Worm (Caenorhabditis elegans) whole organism, L4 larva: ENCODE data around the gene gcy-5.

Experiments
- ceh-32 ChIP-seq: sonication (generic microtip); optimal IDR thresholded peaks from 2 replicates; lab custom pipeline; 2016; ENCODE audit warnings: mild to moderate bottlenecking, missing genetic modification characterization, missing compliant biosample characterization; ENCODE audit not compliant: poor library complexity
- daf-8 ChIP-seq: fragments of 200-800 bp; sonication (Bioruptor generic); IDR thresholded peaks from 2 replicates; pipeline ENCODE4 v1.3.6; 2022; ENCODE audit warnings: missing genetic modification characterization, missing compliant biosample characterization
- egl-27 ChIP-seq: sonication (generic microtip); optimal IDR thresholded peaks from 3 replicates; lab custom pipeline; 2017; ENCODE audit warnings: missing biosample characterization, missing genetic modification reagents, missing genetic modification characterization
- fos-1 ChIP-seq: fragments of 150-350 bp; optimal IDR thresholded peaks from 2 replicates; lab custom pipeline; 2014; ENCODE audit warnings: missing biosample characterization, missing genetic modification characterization
- lim-7 ChIP-seq: fragments of 200-800 bp; sonication (Bioruptor generic); IDR thresholded peaks from 2 replicates; pipeline ENCODE4 v1.3.6; 2022; ENCODE audit warnings: missing genetic modification characterization, missing compliant biosample characterization
- lin-15B ChIP-seq: fragments of 150-350 bp; sonication (generic microtip); optimal IDR thresholded peaks from 3 replicates; lab custom pipeline; 2014; ENCODE audit warnings: missing biosample characterization, missing genetic modification characterization
- lsy-2 ChIP-seq, 2 experiments: fragments of 150-350 bp in 1 of 2; sonication (generic microtip) in 1 of 2; optimal IDR thresholded peaks; 2 replicates each; lab custom pipeline; 2014 to 2017; ENCODE audit warnings: missing biosample characterization in 2 of 2, missing genetic modification characterization in 2 of 2
- nhr-237 ChIP-seq: sonication (generic microtip); optimal IDR thresholded peaks from 2 replicates; lab custom pipeline; 2017; ENCODE audit warnings: missing biosample characterization, missing genetic modification characterization
- nhr-28 ChIP-seq: fragments of 150-350 bp; optimal IDR thresholded peaks from 2 replicates; lab custom pipeline; 2014; ENCODE audit warnings: missing biosample characterization, missing genetic modification characterization
- unc-39 ChIP-seq: sonication (generic microtip); optimal IDR thresholded peaks from 2 replicates; lab custom pipeline; 2017; ENCODE audit warnings: missing biosample characterization, missing genetic modification characterization
- ztf-7 ChIP-seq: fragments of 150-350 bp; optimal IDR thresholded peaks from 2 replicates; lab custom pipeline; 2014; ENCODE audit warnings: missing biosample characterization, missing genetic modification characterization

DNA sequence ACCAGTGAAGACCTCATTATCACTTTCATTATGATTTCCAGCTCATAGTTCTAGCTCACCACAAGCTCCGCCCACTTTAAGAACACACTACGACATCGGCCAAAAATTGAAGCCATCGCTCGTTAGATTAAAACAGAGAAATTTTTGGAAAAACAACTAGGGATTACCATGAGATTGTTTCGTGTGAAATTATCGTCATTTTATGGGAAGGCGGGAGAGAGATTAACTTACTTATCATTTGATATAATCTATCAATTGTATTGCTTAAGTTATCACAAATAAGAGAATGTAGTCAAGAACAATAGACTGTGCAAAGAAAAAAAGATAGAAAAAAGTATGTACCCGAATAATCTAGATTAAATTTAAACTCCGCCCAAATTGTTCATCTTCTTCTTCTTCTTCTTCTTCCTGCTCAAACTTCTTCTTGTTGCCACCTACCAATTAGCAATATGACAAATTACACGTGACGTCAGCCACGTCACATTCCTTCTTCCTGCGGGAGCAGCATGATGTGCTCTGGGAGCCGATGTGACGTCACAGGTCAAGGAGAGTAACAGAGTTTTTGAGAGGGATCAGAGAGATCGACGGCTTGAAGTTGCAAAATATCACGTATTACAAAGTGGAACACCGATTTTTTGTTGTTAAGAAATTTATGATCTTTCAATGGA, 15.8 kb downstream of the gcy-5 start, which contains the start of gene nep-26:
- TF ChIP-seq nhr-28 (tag; lab: Kevin White, UChicago) (no peak), unc-39 (tag; lab: Kevin White, UChicago) (no peak), fos-1 (tag; lab: Kevin White, UChicago) (no peak), ztf-7 (tag; lab: Kevin White, UChicago) (no peak), ceh-32 (no peak), daf-8 (no peak), egl-27 (tag; lab: Kevin White, UChicago) (no peak), lsy-2 (tag; optimal IDR thresholded peaks at IDR 0.05; lab: Kevin White, UChicago) (peak in 1 of 2 experiments; percentile 22), lin-15B (no peak), nhr-237 (tag; lab: Kevin White, UChicago) (no peak), lim-7 (GFP tag; lab: Robert Waterston, UW) (no peak)
